Worm (Caenorhabditis elegans) whole organism, L3 larva: ENCODE measurements around the gene ser-1.

ENCODE experiments used
- ceh-28 ChIP-seq: fragments of 150-350 bp; optimal IDR thresholded peaks from 2 replicates; lab custom pipeline; 2014; ENCODE audit warnings: missing biosample characterization, missing genetic modification reagents, missing genetic modification characterization
- ceh-9 ChIP-seq: sonication (generic microtip); optimal IDR thresholded peaks from 2 replicates; lab custom pipeline; 2018; ENCODE audit warnings: missing biosample characterization, missing genetic modification characterization
- pqm-1 ChIP-seq: fragments of 150-350 bp; optimal IDR thresholded peaks from 2 replicates; lab custom pipeline; 2017; ENCODE audit warnings: missing biosample characterization, missing genetic modification characterization, inconsistent platforms
- unc-39 ChIP-seq: sonication (generic microtip); optimal IDR thresholded peaks from 4 replicates; lab custom pipeline; 2017; ENCODE audit warnings: missing biosample characterization, missing genetic modification characterization

ce11 chrX:16634103-16634502 lies 54.6 kb downstream of the ser-1 start:
- TF ChIP-seq pqm-1 (no peak), ceh-9 (no peak), unc-39 (tag; lab: Kevin White, UChicago) (no peak), ceh-28 (no peak)
